Fruit fly (Drosophila melanogaster) whole organism, embryonic: ENCODE results near the gene drm.

Source experiments
- Adf1 ChIP-seq: fragments of 200-800 bp; sonication (Bioruptor generic); IDR thresholded peaks from 2 replicates; pipeline ENCODE4 v1.3.6; 2022; ENCODE audit warnings: missing biosample characterization, missing genetic modification characterization
- Atf3 ChIP-seq: fragments of 200-800 bp; sonication (Bioruptor generic); optimal IDR thresholded peaks from 3 replicates; lab custom pipeline; 2016; ENCODE audit warnings: missing biosample characterization, missing genetic modification characterization
- Awh ChIP-seq: fragments of 200-800 bp; sonication (Bioruptor generic); IDR thresholded peaks from 2 replicates; pipeline ENCODE4, ENCODE4 v1.3.6; 2022; ENCODE audit warnings: missing biosample characterization, missing genetic modification characterization
- BEAF-32 ChIP-seq: fragments of 200-800 bp; sonication (Bioruptor generic); optimal IDR thresholded peaks from 3 replicates; lab custom pipeline; 2017; ENCODE audit warnings: missing biosample characterization, missing genetic modification characterization, mild to moderate bottlenecking, moderate library complexity, missing genetic modification reagents
- BtbVII ChIP-seq: fragments of 200-800 bp; sonication (Bioruptor generic); optimal IDR thresholded peaks from 3 replicates; lab custom pipeline; 2017; ENCODE audit warnings: missing biosample characterization, mild to moderate bottlenecking, missing genetic modification characterization
- CG11695 ChIP-seq: fragments of 200-800 bp; sonication (Bioruptor generic); IDR thresholded peaks from 3 replicates; pipeline ENCODE4 v1.3.6; 2022; ENCODE audit warnings: missing biosample characterization, missing genetic modification characterization
- CG11696 ChIP-seq: fragments of 200-800 bp; sonication (Bioruptor generic); IDR thresholded peaks from 2 replicates; pipeline ENCODE4 v1.3.6; 2022; ENCODE audit warnings: missing biosample characterization, missing genetic modification characterization
- CG12071 ChIP-seq: fragments of 200-800 bp; sonication (Bioruptor generic); optimal IDR thresholded peaks from 3 replicates; lab custom pipeline; 2018; ENCODE audit warnings: missing biosample characterization, mild to moderate bottlenecking, missing genetic modification characterization
- CG12219 ChIP-seq: fragments of 200-800 bp; sonication (Bioruptor generic); optimal IDR thresholded peaks from 3 replicates; lab custom pipeline; 2018; ENCODE audit warnings: missing biosample characterization, mild to moderate bottlenecking, missing genetic modification characterization
- CG15011 ChIP-seq: fragments of 200-800 bp; sonication (Bioruptor generic); optimal IDR thresholded peaks from 3 replicates; lab custom pipeline; 2018; ENCODE audit warnings: missing biosample characterization, mild to moderate bottlenecking, missing genetic modification characterization
- CG15601 ChIP-seq: fragments of 200-800 bp; sonication (Bioruptor generic); optimal IDR thresholded peaks from 3 replicates; lab custom pipeline; 2019; ENCODE audit warnings: missing biosample characterization, mild to moderate bottlenecking, missing genetic modification characterization, moderate library complexity
- CG17328 ChIP-seq: fragments of 200-800 bp; sonication (Bioruptor generic); IDR thresholded peaks from 2 replicates; pipeline ENCODE4 v1.3.6; 2022; ENCODE audit warnings: missing biosample characterization, missing genetic modification characterization
- CG1792 ChIP-seq: fragments of 200-800 bp; sonication (Bioruptor generic); optimal IDR thresholded peaks from 2 replicates; lab custom pipeline; 2016; ENCODE audit warnings: missing biosample characterization, missing genetic modification characterization
- CG18619 ChIP-seq: fragments of 200-800 bp; sonication (Bioruptor generic); optimal IDR thresholded peaks from 3 replicates; lab custom pipeline; 2017; ENCODE audit warnings: missing biosample characterization, mild to moderate bottlenecking, missing genetic modification characterization
- CG2199 ChIP-seq: fragments of 200-800 bp; sonication (Bioruptor generic); IDR thresholded peaks from 3 replicates; pipeline ENCODE4 v1.3.6; 2022; ENCODE audit warnings: missing biosample characterization, missing genetic modification characterization
- CG32532 ChIP-seq: fragments of 200-800 bp; sonication (Bioruptor generic); IDR thresholded peaks from 2 replicates; pipeline ENCODE4 v1.3.6; 2022; ENCODE audit warnings: missing biosample characterization, missing genetic modification characterization
- CG3281 ChIP-seq: fragments of 200-800 bp; sonication (Bioruptor generic); optimal IDR thresholded peaks from 3 replicates; lab custom pipeline; 2017; ENCODE audit warnings: missing biosample characterization, mild to moderate bottlenecking, missing genetic modification characterization
- CG34224 ChIP-seq: fragments of 200-800 bp; sonication (Bioruptor generic); IDR thresholded peaks from 3 replicates; pipeline ENCODE4 v1.3.6; 2022; ENCODE audit warnings: missing biosample characterization, missing genetic modification characterization; ENCODE audit not compliant: partially characterized antibody
- CG7987 ChIP-seq: fragments of 200-800 bp; sonication (Bioruptor generic); optimal IDR thresholded peaks from 2 replicates; lab custom pipeline; 2018; ENCODE audit warnings: missing biosample characterization, mild to moderate bottlenecking, missing genetic modification characterization, moderate library complexity
- CG9727 ChIP-seq: fragments of 200-800 bp; sonication (Bioruptor generic); optimal IDR thresholded peaks from 3 replicates; lab custom pipeline; 2017; ENCODE audit warnings: missing biosample characterization, mild to moderate bottlenecking, missing genetic modification characterization
- Dbx ChIP-seq: fragments of 200-800 bp; sonication (Bioruptor generic); IDR thresholded peaks from 3 replicates; pipeline ENCODE4 v1.3.6; 2022; ENCODE audit warnings: missing biosample characterization, missing genetic modification characterization
- Dip2 ChIP-seq: fragments of 200-800 bp; sonication (Bioruptor generic); IDR thresholded peaks from 2 replicates; pipeline ENCODE4 v1.3.6; 2022; ENCODE audit warnings: missing biosample characterization, missing genetic modification characterization
- Elba2 ChIP-seq: fragments of 200-800 bp; sonication (Bioruptor generic); optimal IDR thresholded peaks from 3 replicates; lab custom pipeline; 2016; ENCODE audit warnings: missing biosample characterization, missing genetic modification characterization
- Ets65A ChIP-seq: fragments of 200-800 bp; sonication (Bioruptor generic); peaks from one replicate; lab custom pipeline; 2016; ENCODE audit warnings: missing biosample characterization, missing genetic modification characterization
- HLH3B ChIP-seq: fragments of 200-800 bp; sonication (Bioruptor generic); IDR thresholded peaks from 2 replicates; pipeline ENCODE4 v1.3.6; 2022; ENCODE audit warnings: missing biosample characterization, missing genetic modification characterization
- HmgZ ChIP-seq: fragments of 200-800 bp; sonication (Bioruptor generic); optimal IDR thresholded peaks from 2 replicates; lab custom pipeline; 2018; ENCODE audit warnings: missing biosample characterization, mild to moderate bottlenecking, missing genetic modification characterization
- Meics ChIP-seq: fragments of 200-800 bp; sonication (Bioruptor generic); optimal IDR thresholded peaks from 2 replicates; lab custom pipeline; 2017; ENCODE audit warnings: missing biosample characterization, mild to moderate bottlenecking, missing genetic modification characterization
- Nf-YB ChIP-seq: fragments of 200-800 bp; sonication (Bioruptor generic); optimal IDR thresholded peaks from 3 replicates; lab custom pipeline; 2019; ENCODE audit warnings: missing biosample characterization, mild to moderate bottlenecking, missing genetic modification characterization, moderate library complexity
- Scr ChIP-seq: fragments of 200-800 bp; sonication (Bioruptor generic); IDR thresholded peaks from 2 replicates; pipeline ENCODE4 v1.3.6; 2022; ENCODE audit warnings: missing biosample characterization, missing genetic modification characterization; ENCODE audit not compliant: partially characterized antibody
- Trl ChIP-seq, 3 experiments: fragments of >200 bp in 2 of 3; fragments of 200-800 bp in 1 of 3; sonication (Bioruptor generic) in 1 of 3; optimal IDR thresholded peaks; 2 replicates in 1 of 3; 3 replicates in 2 of 3; lab custom pipeline; 2016 to 2017; ENCODE audit warnings: missing biosample characterization in 1 of 3, missing genetic modification characterization in 1 of 3
- bbx ChIP-seq: fragments of 200-800 bp; sonication (Bioruptor generic); IDR thresholded peaks from 2 replicates; pipeline ENCODE4 v1.3.6; 2022; ENCODE audit warnings: missing biosample characterization, missing genetic modification characterization; ENCODE audit not compliant: partially characterized antibody
- bsh ChIP-seq, 2 experiments: fragments of 200-800 bp; sonication (Bioruptor generic); optimal IDR thresholded peaks; 2 replicates each; lab custom pipeline; 2017 to 2018; ENCODE audit warnings: mild to moderate bottlenecking in 2 of 2, missing biosample characterization in 2 of 2, missing genetic modification characterization in 2 of 2, moderate library complexity in 1 of 2
- chinmo ChIP-seq: fragments of 200-800 bp; sonication (Bioruptor generic); IDR thresholded peaks from 4 replicates; pipeline ENCODE4 v1.3.6; 2022; ENCODE audit warnings: missing biosample characterization, missing genetic modification characterization; ENCODE audit not compliant: partially characterized antibody
- crol ChIP-seq: fragments of 200-800 bp; sonication (Bioruptor generic); IDR thresholded peaks from 2 replicates; pipeline ENCODE4 v1.3.6; 2022; ENCODE audit warnings: missing biosample characterization, missing genetic modification characterization
- dimm ChIP-seq: fragments of 200-800 bp; sonication (Bioruptor generic); IDR thresholded peaks from 2 replicates; pipeline ENCODE4 v1.3.6; 2022; ENCODE audit warnings: missing biosample characterization, missing genetic modification characterization
- ftz-f1 ChIP-seq: fragments of 200-800 bp; sonication (Bioruptor generic); optimal IDR thresholded peaks from 2 replicates; lab custom pipeline; 2016; ENCODE audit warnings: missing biosample characterization, missing genetic modification characterization
- gce ChIP-seq: fragments of 200-800 bp; sonication (Bioruptor generic); IDR thresholded peaks from 3 replicates; pipeline ENCODE4 v1.3.6; 2022; ENCODE audit warnings: missing biosample characterization, missing genetic modification characterization
- inv ChIP-seq: fragments of 200-800 bp; sonication (Bioruptor generic); IDR thresholded peaks from 2 replicates; pipeline ENCODE4 v1.3.6; 2022; ENCODE audit warnings: missing biosample characterization, missing genetic modification characterization; ENCODE audit not compliant: partially characterized antibody
- klu ChIP-seq: fragments of 200-800 bp; sonication (Bioruptor generic); IDR thresholded peaks from 2 replicates; pipeline ENCODE4 v1.3.6; 2022; ENCODE audit warnings: missing biosample characterization, missing genetic modification characterization
- lbe ChIP-seq: fragments of 200-800 bp; sonication (Bioruptor generic); optimal IDR thresholded peaks from 2 replicates; lab custom pipeline; 2016; ENCODE audit warnings: missing biosample characterization, mild to moderate bottlenecking, missing genetic modification characterization
- mirr ChIP-seq: fragments of 200-800 bp; sonication (Bioruptor generic); optimal IDR thresholded peaks from 3 replicates; lab custom pipeline; 2018; ENCODE audit warnings: missing biosample characterization, mild to moderate bottlenecking, missing genetic modification characterization
- pum ChIP-seq: fragments of 200-800 bp; sonication (Bioruptor generic); optimal IDR thresholded peaks from 2 replicates; lab custom pipeline; 2016; ENCODE audit warnings: missing biosample characterization, missing genetic modification characterization
- sd ChIP-seq: fragments of 200-800 bp; sonication (Bioruptor generic); optimal IDR thresholded peaks from 3 replicates; lab custom pipeline; 2018; ENCODE audit warnings: missing biosample characterization, mild to moderate bottlenecking, missing genetic modification characterization, moderate library complexity
- sens-2 ChIP-seq: fragments of 200-800 bp; sonication (Bioruptor generic); IDR thresholded peaks from 2 replicates; pipeline ENCODE4 v1.3.6; 2022; ENCODE audit warnings: missing biosample characterization, missing genetic modification characterization
- sob ChIP-seq: fragments of 200-800 bp; sonication (Bioruptor generic); IDR thresholded peaks from 2 replicates; pipeline ENCODE4 v1.3.6; 2022; ENCODE audit warnings: missing biosample characterization, missing genetic modification characterization
- sr ChIP-seq: fragments of 200-800 bp; sonication (Bioruptor generic); IDR thresholded peaks from 3 replicates; pipeline ENCODE4 v1.3.6; 2022; ENCODE audit warnings: missing biosample characterization, missing genetic modification characterization
- unc-4 ChIP-seq: fragments of 200-800 bp; sonication (Bioruptor generic); IDR thresholded peaks from 2 replicates; pipeline ENCODE4 v1.3.6; 2022; ENCODE audit warnings: missing biosample characterization, missing genetic modification characterization; ENCODE audit not compliant: partially characterized antibody
- vvl ChIP-seq: fragments of 200-800 bp; sonication (Bioruptor generic); IDR thresholded peaks from 2 replicates; pipeline ENCODE4 v1.3.6; 2022; ENCODE audit warnings: missing biosample characterization, missing genetic modification characterization
- zfh1 ChIP-seq: fragments of 200-800 bp; sonication (Bioruptor generic); IDR thresholded peaks from 3 replicates; pipeline ENCODE4 v1.3.6; 2022; ENCODE audit warnings: missing biosample characterization, missing genetic modification characterization

drm gene

DNA sequence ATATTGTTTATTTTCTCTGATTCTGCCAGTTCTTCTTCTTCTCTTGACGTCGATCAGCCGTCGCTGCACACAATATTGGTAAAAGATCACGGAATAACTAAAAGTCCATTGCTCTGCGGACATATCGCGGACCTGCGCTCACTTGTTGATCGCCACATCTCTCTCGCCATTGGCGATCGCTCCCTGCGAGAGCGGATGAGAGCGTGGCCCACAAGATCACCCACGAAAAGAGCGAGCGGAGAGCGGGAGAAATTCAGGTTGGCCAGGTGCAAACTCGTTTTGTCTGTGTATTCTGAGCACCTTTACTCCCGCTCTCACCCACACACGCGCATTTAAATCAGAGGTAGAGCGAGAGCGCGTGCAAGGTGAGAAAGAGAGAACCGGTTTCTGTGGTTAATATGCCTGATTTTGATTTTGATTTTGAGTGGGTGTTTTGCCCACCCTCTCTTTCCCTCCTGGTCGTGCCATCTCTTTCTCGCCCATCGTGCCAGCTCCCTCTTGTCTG lies 41.7 kb downstream of the drm start, which contains the start of gene sob (continued):
- TF ChIP-seq CG32532 (GFP tag; lab: Robert Waterston, UW) (peak; percentile 83; the same call in 1 of the 2 replicates), Nf-YB (GFP tag; lab: Kevin White, UChicago) (peak; percentile 95), sd (tag; lab: Kevin White, UChicago) (peak; percentile 14), Ets65A (peak; percentile 59), HmgZ (tag; lab: Kevin White, UChicago) (peak; percentile 42), CG18619 (GFP tag; lab: Kevin White, UChicago) (no peak), CG34224 (GFP tag; lab: Robert Waterston, UW) (peak; percentile 77), Trl (optimal IDR thresholded peaks at IDR 0.05; lab: Kevin White, UChicago) (peak; percentile 96 to 100), Trl (GFP tag; optimal IDR thresholded peaks at IDR 0.05; lab: Kevin White, UChicago) (peak; percentile 62), Awh (GFP tag; lab: Robert Waterston, UW) (0 out of 2 replicates have a peak, but pooled peaks have one; percentile 42), Meics (no peak), CG7987 (GFP tag; lab: Kevin White, UChicago) (peak; percentile 7), chinmo (GFP tag; lab: Robert Waterston, UW) (peak; percentile 95), ftz-f1 (GFP tag; lab: Kevin White, UChicago) (peak; percentile 4), unc-4 (GFP tag; lab: Robert Waterston, UW) (peak; percentile 49; the same call in 1 of the 2 replicates), CG9727 (GFP tag; lab: Kevin White, UChicago) (no peak), CG15601 (peak; percentile 0), Elba2 (GFP tag; lab: Kevin White, UChicago) (peak; percentile 12), Dip2 (GFP tag; lab: Robert Waterston, UW) (no peak), vvl (peak; percentile 53; the same call in 1 of the 2 replicates), sens-2 (peak; percentile 69), CG12219 (GFP tag; lab: Kevin White, UChicago) (peak; percentile 8), sob (GFP tag; lab: Robert Waterston, UW) (peak; percentile 67; the same call in 1 of the 2 replicates), CG3281 (GFP tag; lab: Kevin White, UChicago) (peak; percentile 19), CG15011 (no peak), bbx (peak; percentile 49; the same call in 1 of the 2 replicates), mirr (peak; percentile 53), gce (GFP tag; lab: Robert Waterston, UW) (0 out of 3 replicates have a peak, but pooled peaks have one; percentile 8), zfh1 (GFP tag; lab: Robert Waterston, UW) (0 out of 3 replicates have a peak, but pooled peaks have one; percentile 35), crol (GFP tag; lab: Robert Waterston, UW) (peak; percentile 61), inv (GFP tag; lab: Robert Waterston, UW) (0 out of 2 replicates have a peak, but pooled peaks have one; percentile 11), Atf3 (GFP tag; lab: Kevin White, UChicago) (no peak), Scr (GFP tag; lab: Robert Waterston, UW) (peak; percentile 55), bsh (GFP tag; optimal IDR thresholded peaks at IDR 0.05; lab: Kevin White, UChicago) (peak in 1 of 2 experiments; percentile 23), dimm (no peak), CG11695 (GFP tag; lab: Robert Waterston, UW) (peak; percentile 59; the same call in 1 of the 3 replicates), HLH3B (GFP tag; lab: Robert Waterston, UW) (peak; percentile 37; the same call in 1 of the 2 replicates), BtbVII (GFP tag; lab: Kevin White, UChicago) (peak; percentile 35), Dbx (peak; percentile 50; the same call in 1 of the 3 replicates), CG1792 (GFP tag; lab: Kevin White, UChicago) (no peak), lbe (GFP tag; lab: Kevin White, UChicago) (peak; percentile 58), CG11696 (0 out of 2 replicates have a peak, but pooled peaks have one; percentile 21), CG2199 (GFP tag; lab: Robert Waterston, UW) (no peak), klu (peak; percentile 20; the same call in 1 of the 2 replicates), sr (GFP tag; lab: Robert Waterston, UW) (peak; percentile 98), pum (GFP tag; lab: Kevin White, UChicago) (no peak), BEAF-32 (GFP tag; lab: Kevin White, UChicago) (no peak), Adf1 (GFP tag; lab: Robert Waterston, UW) (0 out of 2 replicates have a peak, but pooled peaks have one; percentile 14), CG17328 (GFP tag; lab: Robert Waterston, UW) (0 out of 2 replicates have a peak, but pooled peaks have one; percentile 15), CG12071 (no peak)
